Worm (Caenorhabditis elegans) whole organism, mixed stage, embryonic: Measurements from ENCODE around the gene F22B8.7.

Source experiments
- M03D4.4 ChIP-seq: sonication (generic microtip); optimal IDR thresholded peaks from 2 replicates; lab custom pipeline; 2017; ENCODE audit warnings: mild to moderate bottlenecking, missing genetic modification characterization, missing compliant biosample characterization
- bed-3 ChIP-seq: fragments of 200-800 bp; sonication (Bioruptor generic); optimal IDR thresholded peaks from 3 replicates; lab custom pipeline; 2018; ENCODE audit warnings: mild to moderate bottlenecking, missing genetic modification characterization, moderate library complexity, missing compliant biosample characterization
- blmp-1 ChIP-seq: fragments of 150-350 bp; optimal IDR thresholded peaks from 2 replicates; lab custom pipeline; 2014; ENCODE audit warnings: missing biosample characterization, missing genetic modification characterization
- ceh-39 ChIP-seq: fragments of 150-350 bp; optimal IDR thresholded peaks from 2 replicates; lab custom pipeline; 2014; ENCODE audit warnings: missing biosample characterization, missing genetic modification characterization
- ceh-43 ChIP-seq: fragments of 200-800 bp; sonication (Bioruptor generic); optimal IDR thresholded peaks from 2 replicates; lab custom pipeline; 2018; ENCODE audit warnings: mild to moderate bottlenecking, missing genetic modification characterization, moderate library complexity, missing compliant biosample characterization
- ceh-83 ChIP-seq: fragments of 200-800 bp; sonication (Bioruptor generic); optimal IDR thresholded peaks from 2 replicates; lab custom pipeline; 2018; ENCODE audit warnings: mild to moderate bottlenecking, missing genetic modification characterization, missing compliant biosample characterization
- ces-1 ChIP-seq: fragments of 150-350 bp; optimal IDR thresholded peaks from 2 replicates; lab custom pipeline; 2014; ENCODE audit warnings: missing biosample characterization, missing genetic modification reagents, missing genetic modification characterization
- cnd-1 ChIP-seq: fragments of 200-800 bp; sonication (Bioruptor generic); optimal IDR thresholded peaks from 2 replicates; lab custom pipeline; 2018; ENCODE audit warnings: mild to moderate bottlenecking, missing genetic modification characterization, missing compliant biosample characterization
- drap-1 ChIP-seq: fragments of 200-800 bp; sonication (Bioruptor generic); optimal IDR thresholded peaks from 3 replicates; lab custom pipeline; 2018; ENCODE audit warnings: mild to moderate bottlenecking, missing genetic modification characterization, missing compliant biosample characterization
- elt-1 ChIP-seq: sonication (generic microtip); optimal IDR thresholded peaks from 2 replicates; lab custom pipeline; 2017; ENCODE audit warnings: missing genetic modification characterization, mild to moderate bottlenecking, missing compliant biosample characterization, antibody characterized with exemption, moderate library complexity, borderline replicate concordance; ENCODE audit not compliant: insufficient read depth
- flh-1 ChIP-seq: fragments of 200-800 bp; sonication (Bioruptor generic); optimal IDR thresholded peaks from 2 replicates; lab custom pipeline; 2018; ENCODE audit warnings: mild to moderate bottlenecking, missing genetic modification characterization, moderate library complexity, missing compliant biosample characterization
- ham-2 ChIP-seq: fragments of 200-800 bp; sonication (Bioruptor generic); optimal IDR thresholded peaks from 2 replicates; lab custom pipeline; 2018; ENCODE audit warnings: mild to moderate bottlenecking, missing genetic modification characterization, missing compliant biosample characterization
- hlh-1 ChIP-seq: fragments of 150-350 bp; optimal IDR thresholded peaks from 2 replicates; lab custom pipeline; 2014; ENCODE audit warnings: missing biosample characterization, missing genetic modification reagents, missing genetic modification characterization
- lin-13 ChIP-seq: fragments of 150-350 bp; optimal IDR thresholded peaks from 2 replicates; lab custom pipeline; 2014; ENCODE audit warnings: missing biosample characterization, missing genetic modification characterization
- lin-32 ChIP-seq: fragments of 200-800 bp; sonication (Bioruptor generic); optimal IDR thresholded peaks from 2 replicates; lab custom pipeline; 2018; ENCODE audit warnings: mild to moderate bottlenecking, missing genetic modification characterization, missing compliant biosample characterization
- lsy-2 ChIP-seq: fragments of 150-350 bp; optimal IDR thresholded peaks from 2 replicates; lab custom pipeline; 2014; ENCODE audit warnings: missing biosample characterization, missing genetic modification characterization
- mab-5 ChIP-seq: fragments of 150-350 bp; optimal IDR thresholded peaks from 2 replicates; lab custom pipeline; 2014; ENCODE audit warnings: missing biosample characterization, missing genetic modification characterization
- mep-1 ChIP-seq: fragments of 150-350 bp; optimal IDR thresholded peaks from 2 replicates; lab custom pipeline; 2017; ENCODE audit warnings: missing biosample characterization, missing genetic modification reagents, missing genetic modification characterization, inconsistent platforms
- mls-2 ChIP-seq: sonication (generic microtip); optimal IDR thresholded peaks from 2 replicates; lab custom pipeline; 2016; ENCODE audit warnings: mild to moderate bottlenecking, missing genetic modification characterization, moderate library complexity, missing compliant biosample characterization
- nhr-12 ChIP-seq: fragments of 150-350 bp; optimal IDR thresholded peaks from 2 replicates; lab custom pipeline; 2014; ENCODE audit warnings: missing biosample characterization, missing genetic modification characterization
- nhr-2 ChIP-seq: fragments of 150-350 bp; optimal IDR thresholded peaks from 2 replicates; lab custom pipeline; 2014; ENCODE audit warnings: missing biosample characterization, missing genetic modification characterization
- nhr-237 ChIP-seq: fragments of 150-350 bp; optimal IDR thresholded peaks from 2 replicates; lab custom pipeline; 2014; ENCODE audit warnings: missing biosample characterization, missing genetic modification characterization
- nhr-28 ChIP-seq: fragments of 150-350 bp; optimal IDR thresholded peaks from 2 replicates; lab custom pipeline; 2014; ENCODE audit warnings: missing biosample characterization, missing genetic modification characterization
- nhr-76 ChIP-seq: sonication (generic microtip); optimal IDR thresholded peaks from 2 replicates; lab custom pipeline; 2017; ENCODE audit warnings: missing biosample characterization, missing genetic modification characterization
- pha-4 ChIP-seq: fragments of 150-350 bp; optimal IDR thresholded peaks from 2 replicates; lab custom pipeline; 2018; ENCODE audit warnings: missing biosample characterization, missing genetic modification reagents, missing genetic modification characterization
- sem-2 ChIP-seq: fragments of 200-800 bp; sonication (Bioruptor generic); optimal IDR thresholded peaks from 2 replicates; lab custom pipeline; 2018; ENCODE audit warnings: mild to moderate bottlenecking, missing genetic modification characterization, missing compliant biosample characterization
- snpc-4 ChIP-seq: fragments of 150-350 bp; optimal IDR thresholded peaks from 2 replicates; lab custom pipeline; 2014; ENCODE audit warnings: missing biosample characterization, missing genetic modification characterization
- tbx-8 ChIP-seq: fragments of 200-800 bp; sonication (Bioruptor generic); optimal IDR thresholded peaks from 2 replicates; lab custom pipeline; 2018; ENCODE audit warnings: mild to moderate bottlenecking, missing genetic modification characterization, moderate library complexity, missing compliant biosample characterization
- unc-120 ChIP-seq: sonication (generic microtip); optimal IDR thresholded peaks from 2 replicates; lab custom pipeline; 2017; ENCODE audit warnings: missing genetic modification characterization, missing compliant biosample characterization; ENCODE audit not compliant: poor library complexity, severe bottlenecking
- unc-39 ChIP-seq: fragments of 150-350 bp; optimal IDR thresholded peaks from 2 replicates; lab custom pipeline; 2014; ENCODE audit warnings: missing biosample characterization, missing genetic modification characterization
- unc-62 ChIP-seq: fragments of 150-350 bp; optimal IDR thresholded peaks from 2 replicates; lab custom pipeline; 2014; ENCODE audit warnings: missing biosample characterization, missing genetic modification reagents, missing genetic modification characterization
- zip-8 ChIP-seq: fragments of 150-350 bp; optimal IDR thresholded peaks from 2 replicates; lab custom pipeline; 2014; ENCODE audit warnings: missing biosample characterization, missing genetic modification characterization
- ztf-11 ChIP-seq: fragments of 150-350 bp; optimal IDR thresholded peaks from 2 replicates; lab custom pipeline; 2014; ENCODE audit warnings: missing biosample characterization, missing genetic modification characterization

Gene F22B8.7

ce11 chrV:16094284-16094683 is at the start of gene F22B8.7:
F22B8.7 (plus strand) TSS chrV:16094584.
- TF ChIP-seq mep-1 (no peak), ceh-83 (no peak), pha-4 (no peak), M03D4.4 (tag; lab: Kevin White, UChicago) (no peak), blmp-1 (tag; lab: Kevin White, UChicago) (no peak), snpc-4 (tag; lab: Kevin White, UChicago) (no peak)

ce11 chrV:16045837-16046236 is 48.5 kb upstream of the F22B8.7 start, which contains the start of gene T10C6.15:
T10C6.15 (minus strand) TSS chrV:16045940.
- TF ChIP-seq ceh-83 (no peak), mep-1 (no peak), nhr-76 (tag; lab: Kevin White, UChicago) (no peak), nhr-12 (tag; lab: Kevin White, UChicago) (no peak), ceh-39 (no peak), sem-2 (GFP tag; lab: Kevin White, UChicago) (no peak), nhr-237 (no peak), zip-8 (tag; lab: Kevin White, UChicago) (no peak), mls-2 (tag; lab: Kevin White, UChicago) (no peak), unc-39 (tag; lab: Kevin White, UChicago) (no peak), ces-1 (GFP tag; lab: Kevin White, UChicago) (no peak), M03D4.4 (tag; lab: Kevin White, UChicago) (no peak), nhr-28 (no peak), cnd-1 (no peak), elt-1 (tag; lab: Kevin White, UChicago) (no peak)
- TF ChIP-seq, all 35 proteins: peak for 0

- no peak for TF ChIP-seq mls-2 (tag; lab: Kevin White, UChicago)
- no peak for TF ChIP-seq lin-32
- TF ChIP-seq hlh-1 (tag; lab: Kevin White, UChicago) = no peak
- TF ChIP-seq lin-13 (tag; lab: Kevin White, UChicago) = no peak
- no peak for TF ChIP-seq zip-8 (tag; lab: Kevin White, UChicago)
- TF ChIP-seq mep-1 = no peak
- no peak for TF ChIP-seq nhr-2 (tag; lab: Kevin White, UChicago)
- no peak for TF ChIP-seq nhr-12 (tag; lab: Kevin White, UChicago)
- no peak for TF ChIP-seq nhr-76 (tag; lab: Kevin White, UChicago)
- TF ChIP-seq M03D4.4 (tag; lab: Kevin White, UChicago) = no peak
- no peak for TF ChIP-seq unc-120
- TF ChIP-seq unc-62 (GFP tag; lab: Kevin White, UChicago) = no peak
- TF ChIP-seq cnd-1 = no peak
- no peak for TF ChIP-seq ceh-39
- TF ChIP-seq blmp-1 (tag; lab: Kevin White, UChicago) = no peak
Measured at ce11 chrV:16046573-16046972, 47.8 kb upstream of the F22B8.7 start, which contains the start of gene ZK285.2. ZK285.2 (plus strand) TSS chrV:16046873.

ce11 chrV:16047052-16047451 is 47.3 kb upstream of the F22B8.7 start:
- TF ChIP-seq unc-62 (GFP tag; lab: Kevin White, UChicago) (no peak), ceh-43 (GFP tag; lab: Kevin White, UChicago) (no peak), nhr-76 (tag; lab: Kevin White, UChicago) (no peak), elt-1 (tag; lab: Kevin White, UChicago) (no peak), mab-5 (tag; lab: Kevin White, UChicago) (no peak), tbx-8 (GFP tag; lab: Kevin White, UChicago) (no peak), bed-3 (no peak), ceh-39 (no peak), hlh-1 (tag; lab: Kevin White, UChicago) (no peak), flh-1 (GFP tag; lab: Kevin White, UChicago) (no peak), drap-1 (no peak), ces-1 (GFP tag; lab: Kevin White, UChicago) (no peak), sem-2 (GFP tag; lab: Kevin White, UChicago) (no peak), nhr-2 (tag; lab: Kevin White, UChicago) (no peak), lin-32 (no peak), snpc-4 (tag; lab: Kevin White, UChicago) (no peak), lsy-2 (no peak)

ce11 chrV:16047508-16047907 is 46.9 kb upstream of the F22B8.7 start, which contains the start of gene str-198:
str-198 (plus strand) TSS chrV:16047808.
- no peak for TF ChIP-seq ztf-11
- TF ChIP-seq ceh-39 = no peak
- no peak for TF ChIP-seq flh-1 (GFP tag; lab: Kevin White, UChicago)
- TF ChIP-seq ham-2 = no peak
- TF ChIP-seq hlh-1 (tag; lab: Kevin White, UChicago) = no peak
- TF ChIP-seq zip-8 (tag; lab: Kevin White, UChicago) = no peak
- TF ChIP-seq cnd-1 = no peak
- TF ChIP-seq nhr-12 (tag; lab: Kevin White, UChicago) = no peak
- no peak for TF ChIP-seq unc-39 (tag; lab: Kevin White, UChicago)
- no peak for TF ChIP-seq elt-1 (tag; lab: Kevin White, UChicago)
- TF ChIP-seq bed-3 = no peak
- TF ChIP-seq ceh-43 (GFP tag; lab: Kevin White, UChicago) = no peak
- TF ChIP-seq ceh-83 = no peak
- no peak for TF ChIP-seq nhr-237
